Fruit fly (Drosophila melanogaster) whole organism, prepupa: ENCODE results near the gene Jhbp11.

Experiments
- Blimp-1 ChIP-seq: fragments of 200-800 bp; sonication (Bioruptor generic); optimal IDR thresholded peaks from 3 replicates; lab custom pipeline; 2017; ENCODE audit warnings: missing biosample characterization, missing genetic modification characterization, mild to moderate bottlenecking, moderate library complexity, missing genetic modification reagents
- CG10631 ChIP-seq: fragments of 200-800 bp; sonication (Bioruptor generic); optimal IDR thresholded peaks from 2 replicates; lab custom pipeline; 2016; ENCODE audit warnings: missing biosample characterization, missing genetic modification characterization
- CG10669 ChIP-seq: fragments of 200-800 bp; sonication (Bioruptor generic); optimal IDR thresholded peaks from 3 replicates; lab custom pipeline; 2018; ENCODE audit warnings: missing biosample characterization, mild to moderate bottlenecking, missing genetic modification characterization, moderate library complexity
- CG11294 ChIP-seq: fragments of 200-800 bp; sonication (Bioruptor generic); IDR thresholded peaks from 2 replicates; pipeline ENCODE4 v1.3.6; 2022; ENCODE audit warnings: missing biosample characterization, missing genetic modification characterization
- CG11762 ChIP-seq: fragments of 200-800 bp; sonication (Bioruptor generic); optimal IDR thresholded peaks from 3 replicates; lab custom pipeline; 2016; ENCODE audit warnings: missing biosample characterization, missing genetic modification characterization; ENCODE audit not compliant: insufficient read depth
- CG15336 ChIP-seq: fragments of 200-800 bp; sonication (Bioruptor generic); IDR thresholded peaks from 2 replicates; pipeline ENCODE4 v1.3.6; 2022; ENCODE audit warnings: missing biosample characterization, missing genetic modification characterization
- CG1621 ChIP-seq: fragments of 200-800 bp; sonication (Bioruptor generic); optimal IDR thresholded peaks from 3 replicates; lab custom pipeline; 2018; ENCODE audit warnings: missing biosample characterization, mild to moderate bottlenecking, missing genetic modification characterization
- CG16779 ChIP-seq: fragments of 200-800 bp; sonication (Bioruptor generic); optimal IDR thresholded peaks from 3 replicates; lab custom pipeline; 2017; ENCODE audit warnings: missing biosample characterization, mild to moderate bottlenecking, missing genetic modification characterization
- CG31627 ChIP-seq: fragments of 200-800 bp; sonication (Bioruptor generic); optimal IDR thresholded peaks from 3 replicates; lab custom pipeline; 2016; ENCODE audit warnings: missing biosample characterization, missing genetic modification characterization
- CG32006 ChIP-seq: fragments of 200-800 bp; sonication (Bioruptor generic); optimal IDR thresholded peaks from 3 replicates; lab custom pipeline; 2017; ENCODE audit warnings: missing biosample characterization, mild to moderate bottlenecking, missing genetic modification characterization
- CG3919 ChIP-seq: fragments of 200-800 bp; sonication (Bioruptor generic); optimal IDR thresholded peaks from 3 replicates; lab custom pipeline; 2016; ENCODE audit warnings: missing biosample characterization, missing genetic modification characterization
- CG4318 ChIP-seq: fragments of 200-800 bp; sonication (Bioruptor generic); optimal IDR thresholded peaks from 3 replicates; lab custom pipeline; 2017; ENCODE audit warnings: missing biosample characterization, mild to moderate bottlenecking, missing genetic modification characterization
- CG6163 ChIP-seq: fragments of 200-800 bp; sonication (Bioruptor generic); IDR thresholded peaks from 3 replicates; pipeline ENCODE4 v1.3.6; 2022; ENCODE audit warnings: missing biosample characterization, missing genetic modification characterization
- CG6276 ChIP-seq: fragments of 200-800 bp; sonication (Bioruptor generic); optimal IDR thresholded peaks from 2 replicates; lab custom pipeline; 2017; ENCODE audit warnings: missing biosample characterization, mild to moderate bottlenecking, missing genetic modification characterization
- CG6792 ChIP-seq: fragments of 200-800 bp; sonication (Bioruptor generic); optimal IDR thresholded peaks from 3 replicates; lab custom pipeline; 2016; ENCODE audit warnings: missing biosample characterization, missing genetic modification characterization
- CG6808 ChIP-seq: fragments of 200-800 bp; sonication (Bioruptor generic); optimal IDR thresholded peaks from 3 replicates; lab custom pipeline; 2017; ENCODE audit warnings: missing biosample characterization, missing genetic modification characterization, mild to moderate bottlenecking, moderate library complexity, missing genetic modification reagents
- CG7368 ChIP-seq: fragments of 200-800 bp; sonication (Bioruptor generic); optimal IDR thresholded peaks from 3 replicates; lab custom pipeline; 2016; ENCODE audit warnings: missing biosample characterization, missing genetic modification characterization
- CG8119 ChIP-seq: fragments of 200-800 bp; sonication (Bioruptor generic); IDR thresholded peaks from 3 replicates; pipeline ENCODE4 v1.3.6; 2022; ENCODE audit warnings: missing biosample characterization, missing genetic modification characterization
- CG8632 ChIP-seq: fragments of 200-800 bp; sonication (Bioruptor generic); optimal IDR thresholded peaks from 3 replicates; lab custom pipeline; 2016; ENCODE audit warnings: missing biosample characterization, missing genetic modification characterization
- CG9139 ChIP-seq: fragments of 200-800 bp; sonication (Bioruptor generic); optimal IDR thresholded peaks from 3 replicates; lab custom pipeline; 2017; ENCODE audit warnings: missing biosample characterization, mild to moderate bottlenecking, missing genetic modification characterization
- Eip75B ChIP-seq: fragments of 200-800 bp; sonication (Bioruptor generic); optimal IDR thresholded peaks from 3 replicates; lab custom pipeline; 2016; ENCODE audit warnings: missing biosample characterization, missing genetic modification characterization
- Eip78C ChIP-seq: fragments of 200-800 bp; sonication (Bioruptor generic); peaks from one replicate; lab custom pipeline; 2016; ENCODE audit warnings: missing biosample characterization, missing genetic modification characterization
- Eip93F ChIP-seq: fragments of 200-800 bp; sonication (Bioruptor generic); optimal IDR thresholded peaks from 2 replicates; lab custom pipeline; 2016; ENCODE audit warnings: missing biosample characterization, mild to moderate bottlenecking, missing genetic modification characterization
- Ets21C ChIP-seq: fragments of 200-800 bp; sonication (Bioruptor generic); optimal IDR thresholded peaks from 3 replicates; lab custom pipeline; 2016; ENCODE audit warnings: missing biosample characterization, missing genetic modification characterization
- Ets96B ChIP-seq: fragments of 200-800 bp; optimal IDR thresholded peaks from 2 replicates; lab custom pipeline; 2019; ENCODE audit warnings: missing biosample characterization, mild to moderate bottlenecking, missing genetic modification characterization, moderate library complexity
- Gug ChIP-seq: fragments of 200-800 bp; sonication (Bioruptor generic); IDR thresholded peaks from 2 replicates; pipeline ENCODE4 v1.3.6; 2022; ENCODE audit warnings: missing biosample characterization, missing genetic modification characterization
- Hr38 ChIP-seq: sonication (Bioruptor generic); optimal IDR thresholded peaks from 2 replicates; lab custom pipeline; 2016; ENCODE audit warnings: missing biosample characterization, missing genetic modification characterization
- Hr39 ChIP-seq: fragments of 200-800 bp; sonication (Bioruptor generic); optimal IDR thresholded peaks from 2 replicates; lab custom pipeline; 2016; ENCODE audit warnings: missing biosample characterization, missing genetic modification characterization
- Hr4 ChIP-seq: fragments of 200-800 bp; sonication (Bioruptor generic); optimal IDR thresholded peaks from 3 replicates; lab custom pipeline; 2016; ENCODE audit warnings: missing biosample characterization, missing genetic modification characterization
- Met ChIP-seq: fragments of 200-800 bp; sonication (Bioruptor generic); optimal IDR thresholded peaks from 3 replicates; lab custom pipeline; 2016; ENCODE audit warnings: missing biosample characterization, missing genetic modification characterization
- Smox ChIP-seq: fragments of 200-800 bp; sonication (Bioruptor generic); optimal IDR thresholded peaks from 3 replicates; lab custom pipeline; 2016; ENCODE audit warnings: missing biosample characterization, missing genetic modification characterization
- Sox102F ChIP-seq: fragments of 200-800 bp; sonication (Bioruptor generic); optimal IDR thresholded peaks from 2 replicates; lab custom pipeline; 2016; ENCODE audit warnings: missing biosample characterization, mild to moderate bottlenecking, missing genetic modification characterization
- Sox14 ChIP-seq: fragments of 200-800 bp; sonication (Bioruptor generic); optimal IDR thresholded peaks from 3 replicates; lab custom pipeline; 2016; ENCODE audit warnings: missing biosample characterization, missing genetic modification characterization
- achi ChIP-seq: fragments of 200-800 bp; sonication (Bioruptor generic); optimal IDR thresholded peaks from 3 replicates; lab custom pipeline; 2016; ENCODE audit warnings: missing biosample characterization, missing genetic modification characterization
- acj6 ChIP-seq: fragments of 200-800 bp; sonication (Bioruptor generic); optimal IDR thresholded peaks from 3 replicates; lab custom pipeline; 2016; ENCODE audit warnings: missing biosample characterization, missing genetic modification characterization
- cyc ChIP-seq: fragments of 200-800 bp; sonication (Bioruptor generic); optimal IDR thresholded peaks from 3 replicates; lab custom pipeline; 2016; ENCODE audit warnings: missing biosample characterization, missing genetic modification characterization
- dac ChIP-seq: fragments of 200-800 bp; sonication (Bioruptor generic); optimal IDR thresholded peaks from 2 replicates; lab custom pipeline; 2017; ENCODE audit warnings: missing biosample characterization, mild to moderate bottlenecking, missing genetic modification characterization
- dsx ChIP-seq: fragments of 200-800 bp; optimal IDR thresholded peaks from 3 replicates; lab custom pipeline; 2019; ENCODE audit warnings: missing biosample characterization, mild to moderate bottlenecking, missing genetic modification characterization, moderate library complexity; ENCODE audit not compliant: poor library complexity, severe bottlenecking
- eg ChIP-seq: fragments of 200-800 bp; sonication (Bioruptor generic); IDR thresholded peaks from 3 replicates; pipeline ENCODE4 v1.3.6; 2022; ENCODE audit warnings: missing biosample characterization, missing genetic modification characterization
- esn ChIP-seq: fragments of 200-800 bp; sonication (Bioruptor generic); optimal IDR thresholded peaks from 2 replicates; lab custom pipeline; 2016; ENCODE audit warnings: missing biosample characterization, mild to moderate bottlenecking, missing genetic modification characterization, moderate library complexity
- fd59A ChIP-seq: fragments of 200-800 bp; sonication (Bioruptor generic); optimal IDR thresholded peaks from 2 replicates; lab custom pipeline; 2017; ENCODE audit warnings: missing biosample characterization, mild to moderate bottlenecking, missing genetic modification characterization, missing genetic modification reagents
- fd85E ChIP-seq: fragments of 200-800 bp; sonication (Bioruptor generic); optimal IDR thresholded peaks from 3 replicates; lab custom pipeline; 2016; ENCODE audit warnings: missing biosample characterization, missing genetic modification characterization
- net ChIP-seq: fragments of 200-800 bp; sonication (Bioruptor generic); optimal IDR thresholded peaks from 3 replicates; lab custom pipeline; 2016; ENCODE audit warnings: missing biosample characterization, missing genetic modification characterization
- pdm3 ChIP-seq: fragments of 200-800 bp; sonication (Bioruptor generic); optimal IDR thresholded peaks from 3 replicates; lab custom pipeline; 2016; ENCODE audit warnings: missing biosample characterization, missing genetic modification characterization
- salr ChIP-seq, 2 experiments: fragments of 200-800 bp; sonication (Bioruptor generic); optimal IDR thresholded peaks; 3 replicates each; lab custom pipeline; 2016 to 2018; ENCODE audit warnings: missing biosample characterization in 2 of 2, missing genetic modification characterization in 2 of 2, mild to moderate bottlenecking in 1 of 2
- spab ChIP-seq: fragments of 200-800 bp; sonication (Bioruptor generic); optimal IDR thresholded peaks from 2 replicates; lab custom pipeline; 2017; ENCODE audit warnings: missing biosample characterization, mild to moderate bottlenecking, missing genetic modification characterization, missing genetic modification reagents
- ss ChIP-seq, 2 experiments: fragments of 200-800 bp; sonication (Bioruptor generic); optimal IDR thresholded peaks; 2 replicates in 1 of 2; 3 replicates in 1 of 2; lab custom pipeline; 2017 to 2018; ENCODE audit warnings: mild to moderate bottlenecking in 2 of 2, missing biosample characterization in 2 of 2, missing genetic modification characterization in 2 of 2, moderate library complexity in 1 of 2
- svp ChIP-seq: fragments of 200-800 bp; sonication (Bioruptor generic); peaks from one replicate; lab custom pipeline; 2016; ENCODE audit warnings: missing biosample characterization, missing genetic modification characterization
- topi ChIP-seq: fragments of 200-800 bp; sonication (Bioruptor generic); optimal IDR thresholded peaks from 3 replicates; lab custom pipeline; 2016; ENCODE audit warnings: missing biosample characterization, missing genetic modification characterization
- vri ChIP-seq: fragments of 200-800 bp; sonication (Bioruptor generic); optimal IDR thresholded peaks from 3 replicates; lab custom pipeline; 2016; ENCODE audit warnings: missing biosample characterization, mild to moderate bottlenecking, missing genetic modification characterization

Jhbp11 gene

DNA sequence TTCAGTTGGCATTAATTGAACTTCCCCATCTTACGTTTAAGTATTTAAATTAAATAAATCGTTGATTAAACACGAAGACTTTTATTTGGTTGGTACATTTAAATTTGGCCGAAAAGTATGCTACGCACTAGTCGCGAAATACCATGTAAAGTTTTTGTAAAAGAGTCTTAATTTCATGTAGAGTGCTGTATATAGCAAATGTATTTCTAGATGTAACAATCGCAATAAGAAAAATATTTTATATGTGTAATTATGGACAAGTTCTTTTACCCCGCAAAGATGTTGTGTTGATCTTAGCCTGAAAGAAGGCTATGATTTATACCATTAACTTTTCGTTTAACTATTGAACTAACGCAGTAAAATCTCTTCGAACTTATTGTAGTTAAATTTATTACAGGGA is 18.3 kb upstream of the Jhbp11 start:
- TF ChIP-seq Eip78C (peak; percentile 52), Ets21C (GFP tag; lab: Kevin White, UChicago) (no peak)

DNA sequence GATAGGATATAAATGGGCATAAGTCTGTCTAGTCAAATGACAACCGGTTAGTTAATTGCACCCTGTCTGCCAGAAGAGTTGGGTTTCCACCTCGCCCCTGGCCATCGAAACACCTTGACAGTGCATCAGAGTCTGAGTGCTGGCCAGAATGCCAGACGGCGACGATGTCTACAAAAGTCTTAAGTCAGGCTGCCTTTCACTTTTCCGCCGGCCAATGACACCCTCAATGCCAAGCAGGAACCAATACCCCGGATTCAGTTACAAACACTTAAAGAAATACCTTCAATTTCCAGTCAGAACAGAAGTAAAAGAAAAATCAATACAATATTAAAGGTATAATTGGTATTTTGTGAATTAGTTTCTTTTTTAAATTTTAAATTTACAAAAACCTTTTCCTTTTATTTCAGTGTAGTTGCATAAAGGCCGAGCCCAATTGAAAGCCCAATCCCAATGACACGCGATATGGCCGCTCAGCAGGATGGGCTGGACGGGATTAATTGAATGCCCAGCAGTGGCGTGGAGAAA is 16.4 kb upstream of the Jhbp11 start:
- TF ChIP-seq achi (GFP tag; lab: Kevin White, UChicago) (peak; percentile 53), CG10669 (no peak), CG6163 (GFP tag; lab: Robert Waterston, UW) (peak; percentile 78), salr (GFP tag; optimal IDR thresholded peaks at IDR 0.05; lab: Kevin White, UChicago) (no peak), Ets21C (GFP tag; lab: Kevin White, UChicago) (no peak), Hr4 (no peak), svp (GFP tag; lab: Kevin White, UChicago) (no peak), eg (peak; percentile 73), CG7368 (GFP tag; lab: Kevin White, UChicago) (peak; percentile 46), CG10631 (GFP tag; lab: Kevin White, UChicago) (peak; percentile 21), dsx (peak; percentile 66), CG6808 (GFP tag; lab: Kevin White, UChicago) (peak; percentile 63), Hr38 (no peak), topi (GFP tag; lab: Kevin White, UChicago) (peak; percentile 19), dac (GFP tag; lab: Kevin White, UChicago) (no peak), CG6792 (GFP tag; lab: Kevin White, UChicago) (peak; percentile 16), CG4318 (GFP tag; lab: Kevin White, UChicago) (no peak), CG11762 (GFP tag; lab: Kevin White, UChicago) (peak; percentile 1), CG8119 (GFP tag; lab: Robert Waterston, UW) (no peak), CG11294 (GFP tag; lab: Robert Waterston, UW) (no peak), fd85E (GFP tag; lab: Kevin White, UChicago) (no peak), Eip78C (peak; percentile 92), Eip93F (GFP tag; lab: Kevin White, UChicago) (no peak), acj6 (no peak), CG31627 (GFP tag; lab: Kevin White, UChicago) (no peak), Sox14 (GFP tag; lab: Kevin White, UChicago) (no peak), vri (GFP tag; lab: Kevin White, UChicago) (no peak), CG16779 (tag; lab: Kevin White, UChicago) (no peak), CG9139 (GFP tag; lab: Kevin White, UChicago) (peak; percentile 28), Met (GFP tag; lab: Kevin White, UChicago) (peak; percentile 14), CG3919 (GFP tag; lab: Kevin White, UChicago) (peak; percentile 49), ss (GFP tag; optimal IDR thresholded peaks at IDR 0.05; lab: Kevin White, UChicago) (peak; percentile 68 to 74), Blimp-1 (GFP tag; lab: Kevin White, UChicago) (peak; percentile 1), CG1621 (tag; lab: Kevin White, UChicago) (no peak), Sox102F (GFP tag; lab: Kevin White, UChicago) (no peak), spab (peak; percentile 45), CG32006 (GFP tag; lab: Kevin White, UChicago) (peak; percentile 6), esn (no peak), pdm3 (GFP tag; lab: Kevin White, UChicago) (no peak), Ets96B (tag; lab: Kevin White, UChicago) (peak; percentile 64), Hr39 (GFP tag; lab: Kevin White, UChicago) (no peak), cyc (GFP tag; lab: Kevin White, UChicago) (no peak), CG6276 (peak; percentile 8), Gug (GFP tag; lab: Robert Waterston, UW) (no peak), CG15336 (GFP tag; lab: Robert Waterston, UW) (peak; percentile 17; the same call in 1 of the 2 replicates), Eip75B (GFP tag; lab: Kevin White, UChicago) (peak; percentile 59), net (GFP tag; lab: Kevin White, UChicago) (peak; percentile 22), Smox (GFP tag; lab: Kevin White, UChicago) (no peak), CG8632 (no peak), fd59A (GFP tag; lab: Kevin White, UChicago) (no peak)
